Fruit fly (Drosophila melanogaster): ENCODE data around the gene Ir87a.

Gene Ir87a

DNA sequence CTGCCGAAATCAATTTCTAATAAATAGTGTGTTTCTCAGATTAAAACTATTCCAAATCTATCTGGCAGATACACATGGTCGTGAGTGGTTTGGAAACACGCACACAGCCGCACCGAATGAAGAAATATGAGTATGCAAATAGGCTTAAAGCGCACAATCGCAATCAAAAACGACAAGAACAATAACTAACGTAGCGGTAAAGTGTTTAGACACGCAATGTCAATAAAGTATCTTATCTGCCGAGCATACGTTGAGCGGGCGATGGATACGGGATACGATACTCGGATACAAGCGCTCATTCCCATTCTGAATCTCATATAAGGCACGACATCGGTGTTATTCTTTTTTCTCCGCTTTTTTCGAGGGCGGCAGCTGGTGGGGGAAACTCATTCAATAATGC, 26.0 kb downstream of the Ir87a start:
- TF ChIP-seq CG8478 (optimal IDR thresholded peaks at IDR 0.05): no peak
- TF ChIP-seq CTCF (optimal IDR thresholded peaks at IDR 0.05): no peak

- TF ChIP-seq CG8478 (optimal IDR thresholded peaks at IDR 0.05) (no peak), CTCF (optimal IDR thresholded peaks at IDR 0.05) (no peak)
These were observed 26.4 kb downstream of the Ir87a start for dm6 chr3R:13446489-13446888.

DNA sequence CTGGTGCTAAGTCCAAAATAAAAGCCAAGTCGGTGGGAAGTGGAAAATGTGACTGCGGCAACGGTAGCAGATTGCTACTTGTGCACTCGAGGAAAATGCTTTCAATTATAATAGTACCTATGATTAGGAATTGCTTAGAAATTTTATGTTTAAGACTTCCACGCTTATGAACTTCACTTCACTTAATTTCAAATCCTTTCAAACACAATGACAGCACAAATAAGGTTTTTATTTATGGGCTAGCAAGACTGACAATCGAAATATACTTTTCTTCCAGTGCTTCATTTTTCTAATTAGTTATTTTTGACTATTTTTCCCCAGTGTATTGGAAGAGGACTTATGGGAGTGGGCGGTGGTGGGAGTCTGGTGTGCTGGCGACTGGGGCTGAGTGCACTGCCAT, 28.3 kb downstream of the Ir87a start:
- TF ChIP-seq CG8478 (optimal IDR thresholded peaks at IDR 0.05) (no peak), CTCF (optimal IDR thresholded peaks at IDR 0.05) (no peak)

dm6 chr3R:13450338-13450737, 30.3 kb downstream of the Ir87a start, which contains the start of gene side-IV:
Gene side-IV, plus strand, starts transcription at chr3R:13450590.
- no peak for TF ChIP-seq CG8478 (optimal IDR thresholded peaks at IDR 0.05)
- TF ChIP-seq CTCF (optimal IDR thresholded peaks at IDR 0.05): no peak

- no peak for TF ChIP-seq CG8478 (optimal IDR thresholded peaks at IDR 0.05)
- TF ChIP-seq CTCF (optimal IDR thresholded peaks at IDR 0.05): no peak
These were observed 32.2 kb downstream of the Ir87a start for dm6 chr3R:13452261-13452660.

DNA sequence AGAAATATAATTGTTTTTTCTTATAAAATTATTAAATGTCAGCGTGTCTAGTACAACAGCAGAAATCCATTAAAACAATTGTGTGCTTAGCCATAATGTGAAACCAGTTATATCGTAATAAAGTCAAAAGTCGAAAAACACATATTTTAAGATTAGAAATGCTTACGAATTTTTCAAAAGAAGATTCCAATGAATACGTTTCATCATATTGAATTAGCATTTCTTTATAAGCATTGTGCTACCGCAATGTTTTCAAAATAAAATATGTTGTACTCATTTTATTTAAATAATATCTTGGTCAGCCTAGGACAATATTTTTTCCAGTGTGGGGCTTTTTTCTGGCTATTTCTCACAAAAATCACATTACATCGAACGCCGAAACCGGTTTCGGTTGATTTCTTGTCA, 32.8 kb downstream of the Ir87a start:
- no peak for TF ChIP-seq CTCF (optimal IDR thresholded peaks at IDR 0.05)

- no peak for TF ChIP-seq CTCF (optimal IDR thresholded peaks at IDR 0.05)
- no peak for TF ChIP-seq CG8478 (optimal IDR thresholded peaks at IDR 0.05)
These were observed 33.9 kb downstream of the Ir87a start for dm6 chr3R:13453955-13454354.

DNA sequence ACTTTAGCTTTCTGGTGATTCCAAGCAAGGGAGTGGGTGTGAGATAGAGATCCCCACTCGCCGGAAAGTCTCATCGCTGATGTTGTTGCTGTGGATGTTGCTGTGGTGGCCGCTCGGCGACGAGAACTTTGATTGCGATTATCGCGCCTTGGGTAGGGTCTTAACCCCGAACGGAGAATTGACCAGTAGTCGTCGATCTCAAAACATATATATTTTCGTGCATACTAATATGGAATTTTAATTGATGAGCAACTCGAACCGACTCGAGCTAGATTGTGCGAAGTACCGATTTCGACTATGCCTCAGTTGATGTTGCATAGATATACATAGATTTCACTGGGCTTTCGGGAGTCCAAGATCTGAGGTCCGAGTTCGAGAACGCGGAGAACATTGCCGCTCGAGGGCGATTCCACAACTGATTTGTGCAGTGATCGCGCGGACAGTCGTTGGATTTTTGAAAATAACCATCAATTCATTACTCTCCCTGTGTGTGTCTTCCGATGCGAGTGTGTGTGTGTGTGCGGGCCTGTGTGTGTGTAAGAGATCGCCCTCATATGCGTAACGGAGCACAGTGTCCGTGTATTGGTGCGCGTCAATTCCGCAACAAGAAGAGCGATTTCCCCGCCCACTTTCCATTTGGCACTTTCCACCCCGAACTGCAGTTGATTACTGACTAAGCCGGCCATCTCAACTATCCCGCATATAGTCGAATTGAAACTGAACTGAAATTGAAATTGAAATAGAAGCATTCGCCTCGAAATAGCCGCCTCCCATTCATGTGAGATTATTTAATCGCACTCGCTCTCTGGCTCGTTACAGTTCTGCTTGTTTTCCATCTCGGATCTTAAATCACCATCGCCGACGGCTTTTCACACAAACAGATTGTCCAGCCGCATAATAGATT, 45.9 kb downstream of the Ir87a start:
- TF ChIP-seq CG8478 (optimal IDR thresholded peaks at IDR 0.05) (no peak), CTCF (optimal IDR thresholded peaks at IDR 0.05) (no peak)

DNA sequence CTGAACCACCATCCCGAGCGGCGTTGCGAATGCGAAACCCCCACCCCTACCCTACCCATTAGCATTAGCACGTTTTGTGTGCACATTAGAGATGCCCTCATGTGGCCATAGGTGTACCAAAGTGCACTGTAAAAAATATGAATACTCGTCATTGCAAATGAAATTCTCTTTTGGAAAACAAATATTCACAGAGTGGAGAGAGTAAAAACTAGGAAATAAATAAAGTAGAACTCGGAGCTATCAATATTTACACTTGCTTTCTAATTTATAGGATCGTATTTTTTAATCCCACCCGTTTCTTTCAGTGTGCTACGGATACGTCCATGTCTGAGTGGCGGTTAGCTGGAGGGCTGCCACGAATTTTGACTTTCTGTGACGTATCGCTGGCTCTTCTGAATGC, 49.2 kb downstream of the Ir87a start:
- TF ChIP-seq CG8478 (optimal IDR thresholded peaks at IDR 0.05): no peak
- TF ChIP-seq CTCF (optimal IDR thresholded peaks at IDR 0.05): no peak

DNA sequence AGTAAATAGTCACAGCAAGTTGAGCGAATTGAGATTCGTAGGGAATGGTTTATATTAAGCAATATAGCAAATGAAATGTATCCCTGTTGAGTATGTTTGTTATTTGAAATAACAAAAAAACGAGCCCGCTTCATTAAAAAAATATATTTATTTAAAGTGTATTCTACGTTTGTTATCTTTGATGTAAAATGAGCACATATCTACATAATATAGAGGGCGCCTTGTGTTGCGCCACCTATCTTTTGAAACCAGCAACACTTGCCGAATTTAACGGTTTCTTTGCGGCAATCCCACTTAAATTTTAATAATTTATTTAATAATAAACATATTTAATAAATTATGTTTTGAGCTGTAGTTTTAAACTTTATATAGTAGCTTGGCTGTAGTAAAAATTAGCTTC, 51.2 kb downstream of the Ir87a start:
- TF ChIP-seq CG8478 (optimal IDR thresholded peaks at IDR 0.05) (no peak), CTCF (optimal IDR thresholded peaks at IDR 0.05) (peak; percentile 46 to 89)
